Worm (Caenorhabditis elegans) whole organism, midembryonic: Measurements from ENCODE around the gene gipc-2.

Experiments
- T22C8.4 ChIP-seq: fragments of 200-800 bp; sonication (Bioruptor generic); IDR thresholded peaks from 2 replicates; pipeline ENCODE4 v1.3.6; 2022; ENCODE audit warnings: missing genetic modification characterization, missing compliant biosample characterization
- flt-1 ChIP-seq: fragments of 200-800 bp; sonication (Bioruptor generic); IDR thresholded peaks from 2 replicates; pipeline ENCODE4 v1.3.6; 2022; ENCODE audit warnings: missing genetic modification characterization, missing compliant biosample characterization
- tab-1 ChIP-seq: fragments of 200-800 bp; sonication (Bioruptor generic); IDR thresholded peaks from 2 replicates; pipeline ENCODE4 v1.3.6; 2022; ENCODE audit warnings: missing genetic modification characterization, missing compliant biosample characterization
- ztf-23 ChIP-seq: fragments of 200-800 bp; sonication (Bioruptor generic); IDR thresholded peaks from 2 replicates; pipeline ENCODE4 v1.3.6; 2022; ENCODE audit warnings: missing genetic modification reagents, missing genetic modification characterization, missing compliant biosample characterization
- ztf-29 ChIP-seq: fragments of 200-800 bp; sonication (Bioruptor generic); IDR thresholded peaks from 2 replicates; pipeline ENCODE4 v1.3.6; 2022; ENCODE audit warnings: missing genetic modification reagents, missing genetic modification characterization, missing compliant biosample characterization

ce11 chrIV:9998487-9999218 is 28.8 kb downstream of the gipc-2 start, which contains the start of gene pyp-1:
- no peak for TF ChIP-seq ztf-29 (GFP tag; lab: Robert Waterston, UW)
- TF ChIP-seq tab-1 (GFP tag; lab: Robert Waterston, UW): no peak
- no peak for TF ChIP-seq ztf-23 (GFP tag; lab: Robert Waterston, UW)
- no peak for TF ChIP-seq T22C8.4 (GFP tag; lab: Robert Waterston, UW)
- TF ChIP-seq flt-1 (GFP tag; lab: Robert Waterston, UW): no peak
